Worm (Caenorhabditis elegans): ENCODE data around the gene abf-5.

DNA sequence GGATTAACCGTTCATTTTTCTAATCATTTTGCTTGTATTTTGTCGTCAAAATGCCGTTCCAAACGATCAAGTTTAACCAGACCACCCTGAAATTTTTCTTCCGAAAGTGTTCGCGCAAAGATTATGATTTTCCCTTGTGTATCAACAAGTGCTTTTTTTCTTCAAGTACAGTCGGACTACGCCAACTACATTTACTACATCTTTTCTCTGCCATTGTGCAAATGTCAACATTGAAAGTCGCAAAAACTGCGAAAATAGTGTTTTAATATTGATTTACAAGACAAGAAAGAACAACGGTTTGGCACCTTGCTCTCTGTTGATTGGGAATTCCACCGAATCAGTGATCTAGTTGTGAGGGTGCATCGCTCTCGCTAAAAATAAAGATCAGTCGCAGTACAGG lies 41.8 kb upstream of the abf-5 start:
- TF ChIP-seq him-1 (tag; optimal IDR thresholded peaks at IDR 0.05) (no peak), W03F9.2 (tag; optimal IDR thresholded peaks at IDR 0.05) (no peak)
